Fruit fly (Drosophila melanogaster): Measurements from ENCODE around the gene CG7083.

CG7083 gene

dm6 chr3L:8363266-8363665 lies 22.7 kb downstream of the CG7083 start:
- TF ChIP-seq CG9705 (GFP tag; optimal IDR thresholded peaks at IDR 0.05) = no peak
- no peak for TF ChIP-seq fru (GFP tag; optimal IDR thresholded peaks at IDR 0.05)
- TF ChIP-seq sage (GFP tag; optimal IDR thresholded peaks at IDR 0.05) = no peak
- no peak for TF ChIP-seq Hr78 (GFP tag; optimal IDR thresholded peaks at IDR 0.05)
- TF ChIP-seq br (GFP tag; optimal IDR thresholded peaks at IDR 0.05) = no peak
- TF ChIP-seq GATAd (GFP tag; optimal IDR thresholded peaks at IDR 0.05) = no peak
- no peak for TF ChIP-seq tai (GFP tag; optimal IDR thresholded peaks at IDR 0.05)
- no peak for TF ChIP-seq Mio (GFP tag; optimal IDR thresholded peaks at IDR 0.05)
- no peak for TF ChIP-seq Rel (GFP tag; optimal IDR thresholded peaks at IDR 0.05)
- no peak for TF ChIP-seq Rel (tag; optimal IDR thresholded peaks at IDR 0.05)
- TF ChIP-seq lola (GFP tag; optimal IDR thresholded peaks at IDR 0.05) = no peak
- no peak for TF ChIP-seq Sp1 (GFP tag; optimal IDR thresholded peaks at IDR 0.05)
- no peak for TF ChIP-seq CrebA (GFP tag; optimal IDR thresholded peaks at IDR 0.05; ENCODE audit: borderline replicate concordance)
- TF ChIP-seq Jra (GFP tag; optimal IDR thresholded peaks at IDR 0.05) = no peak
- no peak for TF ChIP-seq dl (GFP tag; optimal IDR thresholded peaks at IDR 0.05; ENCODE audit: insufficient read depth in 1 of 2, partially characterized antibody in 2 of 2)
- no peak for TF ChIP-seq N (GFP tag; optimal IDR thresholded peaks at IDR 0.05)
- TF ChIP-seq Dfd (GFP tag; optimal IDR thresholded peaks at IDR 0.05) = no peak
- no peak for TF ChIP-seq psq (GFP tag; optimal IDR thresholded peaks at IDR 0.05)
- TF ChIP-seq Vsx2 (GFP tag; optimal IDR thresholded peaks at IDR 0.05; ENCODE audit: partially characterized antibody) = no peak
- TF ChIP-seq sv (GFP tag; optimal IDR thresholded peaks at IDR 0.05) = no peak
- no peak for TF ChIP-seq dmrt93B (GFP tag; optimal IDR thresholded peaks at IDR 0.05)

dm6 chr3L:8368694-8369344 lies 28.2 kb downstream of the CG7083 start:
- TF ChIP-seq Sp1 (GFP tag; optimal IDR thresholded peaks at IDR 0.05) (peak; percentile 55), dl (GFP tag; optimal IDR thresholded peaks at IDR 0.05; ENCODE audit: insufficient read depth in 1 of 2, partially characterized antibody in 2 of 2) (no peak), dmrt93B (GFP tag; optimal IDR thresholded peaks at IDR 0.05) (peak; percentile 60), HLH106 (tag; optimal IDR thresholded peaks at IDR 0.05) (peak; percentile 68), Hnf4 (GFP tag; optimal IDR thresholded peaks at IDR 0.05) (no peak), ey (GFP tag; optimal IDR thresholded peaks at IDR 0.05) (peak; percentile 77), br (GFP tag; optimal IDR thresholded peaks at IDR 0.05) (peak; percentile 52), CG9705 (GFP tag; optimal IDR thresholded peaks at IDR 0.05) (no peak), h (GFP tag; optimal IDR thresholded peaks at IDR 0.05) (peak; percentile 79), fru (GFP tag; optimal IDR thresholded peaks at IDR 0.05) (peak; percentile 77), Jra (GFP tag; optimal IDR thresholded peaks at IDR 0.05) (no peak), Hr78 (GFP tag; optimal IDR thresholded peaks at IDR 0.05) (no peak), sage (GFP tag; optimal IDR thresholded peaks at IDR 0.05) (peak; percentile 36), Vsx2 (GFP tag; optimal IDR thresholded peaks at IDR 0.05; ENCODE audit: partially characterized antibody) (no peak), Mio (GFP tag; optimal IDR thresholded peaks at IDR 0.05) (no peak), Dfd (GFP tag; optimal IDR thresholded peaks at IDR 0.05) (no peak), pan (optimal IDR thresholded peaks at IDR 0.05) (no peak), GATAd (GFP tag; optimal IDR thresholded peaks at IDR 0.05) (no peak), OdsH (GFP tag; optimal IDR thresholded peaks at IDR 0.05) (peak; percentile 67), usp (GFP tag; optimal IDR thresholded peaks at IDR 0.05) (no peak), rgr (GFP tag; optimal IDR thresholded peaks at IDR 0.05) (peak; percentile 32), Myc (optimal IDR thresholded peaks at IDR 0.05) (no peak), Rel (GFP tag; optimal IDR thresholded peaks at IDR 0.05) (peak; percentile 89), Rel (tag; optimal IDR thresholded peaks at IDR 0.05) (no peak), psq (GFP tag; optimal IDR thresholded peaks at IDR 0.05) (peak; percentile 32), Hr83 (GFP tag; optimal IDR thresholded peaks at IDR 0.05; ENCODE audit: poor library complexity, severe bottlenecking) (no peak), CG32264 (GFP tag; optimal IDR thresholded peaks at IDR 0.05) (no peak), brk (GFP tag; optimal IDR thresholded peaks at IDR 0.05) (no peak), tai (GFP tag; optimal IDR thresholded peaks at IDR 0.05) (no peak), dsf (GFP tag; optimal IDR thresholded peaks at IDR 0.05; ENCODE audit: borderline replicate concordance) (no peak), Dif (GFP tag; optimal IDR thresholded peaks at IDR 0.05; ENCODE audit: partially characterized antibody) (no peak), woc (GFP tag; optimal IDR thresholded peaks at IDR 0.05) (peak; percentile 63), Abd-B (GFP tag; optimal IDR thresholded peaks at IDR 0.05) (no peak), N (GFP tag; optimal IDR thresholded peaks at IDR 0.05) (no peak), jim (GFP tag; optimal IDR thresholded peaks at IDR 0.05) (no peak), sv (GFP tag; optimal IDR thresholded peaks at IDR 0.05) (no peak), foxo (GFP tag; optimal IDR thresholded peaks at IDR 0.05) (peak in 1 of 2 experiments; percentile 60), CrebA (GFP tag; optimal IDR thresholded peaks at IDR 0.05; ENCODE audit: borderline replicate concordance) (peak; percentile 88)
